Worm (Caenorhabditis elegans) whole organism, midembryonic: Measurements from ENCODE around the gene C02B8.1.

ENCODE experiments used
- T22C8.4 ChIP-seq: fragments of 200-800 bp; sonication (Bioruptor generic); IDR thresholded peaks from 2 replicates; pipeline ENCODE4 v1.3.6; 2022; ENCODE audit warnings: missing genetic modification characterization, missing compliant biosample characterization
- cog-1 ChIP-seq: sonication (generic microtip); optimal IDR thresholded peaks from 2 replicates; lab custom pipeline; 2016; ENCODE audit warnings: missing genetic modification characterization, missing compliant biosample characterization
- flt-1 ChIP-seq: fragments of 200-800 bp; sonication (Bioruptor generic); IDR thresholded peaks from 2 replicates; pipeline ENCODE4 v1.3.6; 2022; ENCODE audit warnings: missing genetic modification characterization, missing compliant biosample characterization
- klf-2 ChIP-seq: fragments of 200-800 bp; sonication (Bioruptor generic); conservative IDR thresholded peaks from 2 replicates; pipeline ENCODE4 v1.3.6; 2022; ENCODE audit warnings: missing genetic modification reagents, missing genetic modification characterization, missing compliant biosample characterization
- med-1 ChIP-seq: sonication (generic microtip); optimal IDR thresholded peaks from 2 replicates; lab custom pipeline; 2017; ENCODE audit warnings: missing genetic modification characterization, mild to moderate bottlenecking, missing compliant biosample characterization, antibody characterized with exemption, missing genetic modification reagents; ENCODE audit not compliant: insufficient read depth
- ref-1 ChIP-seq: fragments of 200-800 bp; sonication (Bioruptor generic); conservative IDR thresholded peaks from 2 replicates; pipeline ENCODE4 v1.3.6; 2022; ENCODE audit warnings: missing genetic modification reagents, missing genetic modification characterization, missing compliant biosample characterization
- tab-1 ChIP-seq: fragments of 200-800 bp; sonication (Bioruptor generic); IDR thresholded peaks from 2 replicates; pipeline ENCODE4 v1.3.6; 2022; ENCODE audit warnings: missing genetic modification characterization, missing compliant biosample characterization
- ztf-23 ChIP-seq: fragments of 200-800 bp; sonication (Bioruptor generic); IDR thresholded peaks from 2 replicates; pipeline ENCODE4 v1.3.6; 2022; ENCODE audit warnings: missing genetic modification reagents, missing genetic modification characterization, missing compliant biosample characterization
- ztf-29 ChIP-seq: fragments of 200-800 bp; sonication (Bioruptor generic); IDR thresholded peaks from 2 replicates; pipeline ENCODE4 v1.3.6; 2022; ENCODE audit warnings: missing genetic modification reagents, missing genetic modification characterization, missing compliant biosample characterization

Gene C02B8.1

ce11 chrX:8193213-8193612 is 45.7 kb downstream of the C02B8.1 start:
- TF ChIP-seq med-1 (GFP tag; lab: Kevin White, UChicago) (no peak), ref-1 (no peak), ztf-23 (no peak), cog-1 (no peak), ztf-29 (GFP tag; lab: Robert Waterston, UW) (no peak), flt-1 (GFP tag; lab: Robert Waterston, UW) (no peak), tab-1 (GFP tag; lab: Robert Waterston, UW) (no peak), T22C8.4 (GFP tag; lab: Robert Waterston, UW) (no peak), klf-2 (GFP tag; lab: Robert Waterston, UW) (no peak)
